Worm (Caenorhabditis elegans) whole organism, early embryonic: ENCODE measurements around the gene C05D11.8.

Experiments used
- F13C5.2 ChIP-seq: sonication (generic microtip); optimal IDR thresholded peaks from 2 replicates; lab custom pipeline; 2017; ENCODE audit warnings: mild to moderate bottlenecking, missing genetic modification characterization, inconsistent platforms, missing compliant biosample characterization
- aly-1 ChIP-seq: sonication (generic microtip); optimal IDR thresholded peaks from 2 replicates; lab custom pipeline; 2016; ENCODE audit warnings: missing genetic modification characterization, missing compliant biosample characterization
- ama-1 ChIP-seq: fragments of 150-350 bp; optimal IDR thresholded peaks from 2 replicates; lab custom pipeline; 2014
- ceh-13 ChIP-seq: fragments of 200-800 bp; sonication (Bioruptor generic); optimal IDR thresholded peaks from 2 replicates; lab custom pipeline; 2018; ENCODE audit warnings: mild to moderate bottlenecking, missing genetic modification characterization, missing compliant biosample characterization
- ceh-36 ChIP-seq: sonication (generic microtip); optimal IDR thresholded peaks from 2 replicates; lab custom pipeline; 2016; ENCODE audit warnings: missing genetic modification characterization, inconsistent platforms, missing compliant biosample characterization
- ets-7 ChIP-seq: sonication (generic microtip); optimal IDR thresholded peaks from 2 replicates; lab custom pipeline; 2016; ENCODE audit warnings: missing genotype, missing genetic modification characterization, missing compliant biosample characterization
- flt-1 ChIP-seq: fragments of 200-800 bp; sonication (Bioruptor generic); IDR thresholded peaks from 2 replicates; pipeline ENCODE4 v1.3.6; 2022; ENCODE audit warnings: missing genetic modification characterization, missing compliant biosample characterization
- hnd-1 ChIP-seq: sonication (generic microtip); optimal IDR thresholded peaks from 2 replicates; lab custom pipeline; 2016; ENCODE audit warnings: missing genetic modification characterization, missing compliant biosample characterization
- sea-1 ChIP-seq: fragments of 200-800 bp; sonication (Bioruptor generic); conservative IDR thresholded peaks from 2 replicates; pipeline ENCODE4 v1.3.6; 2022; ENCODE audit warnings: missing genetic modification characterization, missing compliant biosample characterization

DNA sequence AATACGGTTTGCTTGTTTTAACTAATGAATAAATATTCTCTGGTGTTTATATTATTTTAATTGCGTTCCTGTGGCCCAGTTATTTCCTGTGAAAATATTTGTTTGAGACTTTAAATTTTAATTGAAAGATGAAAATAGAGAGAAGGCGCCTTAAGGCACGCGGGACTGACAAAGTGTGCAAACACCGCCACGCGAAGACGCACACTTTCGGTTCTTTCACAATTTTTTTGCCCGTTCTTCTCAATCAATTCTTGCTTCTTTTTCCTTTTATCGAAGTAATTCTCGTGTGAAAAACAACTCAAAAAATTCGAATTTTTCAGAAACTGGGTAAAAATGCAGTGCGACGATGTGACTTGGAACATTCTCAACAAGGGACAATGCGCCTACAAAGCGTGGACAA, 48.0 kb downstream of the C05D11.8 start, which contains the start of gene C16A3.6:
- TF ChIP-seq flt-1 (GFP tag; lab: Robert Waterston, UW) (no peak), aly-1 (tag; lab: Kevin White, UChicago) (no peak), ama-1 (lab: Kevin White, UChicago) (peak; percentile 82), ceh-36 (tag; lab: Kevin White, UChicago) (no peak), ets-7 (tag; lab: Kevin White, UChicago) (no peak), hnd-1 (no peak), ceh-13 (GFP tag; lab: Kevin White, UChicago) (no peak), F13C5.2 (tag; lab: Kevin White, UChicago) (peak; percentile 9), sea-1 (GFP tag; lab: Robert Waterston, UW) (no peak)
